Worm (Caenorhabditis elegans) whole organism, young adult: ENCODE results near the gene sftb-2.

ENCODE experiments used
- B0019.2 ChIP-seq: fragments of 200-800 bp; sonication (Bioruptor generic); conservative IDR thresholded peaks from 2 replicates; pipeline ENCODE4 v1.3.6; 2022; ENCODE audit warnings: missing genetic modification reagents, missing genetic modification characterization, missing compliant biosample characterization
- C17E4.6 ChIP-seq: fragments of 200-800 bp; sonication (Bioruptor generic); IDR thresholded peaks from 2 replicates; pipeline ENCODE4 v1.3.6; 2022; ENCODE audit warnings: missing genetic modification reagents, missing genetic modification characterization, missing compliant biosample characterization
- D2030.7 ChIP-seq: fragments of 200-800 bp; sonication (Bioruptor generic); IDR thresholded peaks from 2 replicates; pipeline ENCODE4 v1.3.6; 2022; ENCODE audit warnings: missing genetic modification reagents, missing genetic modification characterization, missing compliant biosample characterization
- F10E7.11 ChIP-seq: sonication (generic microtip); optimal IDR thresholded peaks from 2 replicates; lab custom pipeline; 2017; ENCODE audit warnings: mild to moderate bottlenecking, missing genetic modification characterization, moderate library complexity, missing compliant biosample characterization
- F23B12.7 ChIP-seq: sonication (generic microtip); optimal IDR thresholded peaks from 2 replicates; lab custom pipeline; 2017; ENCODE audit warnings: missing genetic modification characterization, mild to moderate bottlenecking, missing compliant biosample characterization, antibody characterized with exemption, moderate library complexity; ENCODE audit not compliant: insufficient read depth
- F33H1.4 ChIP-seq: fragments of 200-800 bp; sonication (Bioruptor generic); IDR thresholded peaks from 2 replicates; pipeline ENCODE4 v1.3.6; 2022; ENCODE audit warnings: missing genetic modification reagents, missing genetic modification characterization, missing compliant biosample characterization
- F37B4.10 ChIP-seq: fragments of 200-800 bp; sonication (Bioruptor generic); IDR thresholded peaks from 2 replicates; pipeline ENCODE4 v1.3.6; 2022; ENCODE audit warnings: missing genetic modification characterization, missing compliant biosample characterization
- F49E8.2 ChIP-seq: sonication (generic microtip); optimal IDR thresholded peaks from 3 replicates; lab custom pipeline; 2017; ENCODE audit warnings: missing genetic modification characterization, mild to moderate bottlenecking, missing compliant biosample characterization, antibody characterized with exemption, moderate library complexity; ENCODE audit not compliant: insufficient read depth
- F55B11.4 ChIP-seq: sonication (generic microtip); optimal IDR thresholded peaks from 2 replicates; lab custom pipeline; 2016; ENCODE audit warnings: missing compliant biosample characterization, missing genetic modification characterization, borderline replicate concordance; ENCODE audit not compliant: insufficient read depth
- F57A8.1 ChIP-seq: fragments of 200-800 bp; sonication (Bioruptor generic); optimal IDR thresholded peaks from 2 replicates; lab custom pipeline; 2018; ENCODE audit warnings: mild to moderate bottlenecking, missing genetic modification characterization, moderate library complexity, missing compliant biosample characterization
- K11D2.4 ChIP-seq: fragments of 200-800 bp; sonication (Bioruptor generic); IDR thresholded peaks from 2 replicates; pipeline ENCODE4 v1.3.6; 2022; ENCODE audit warnings: missing genetic modification reagents, missing genetic modification characterization, missing compliant biosample characterization
- T26A5.8 ChIP-seq: sonication (generic microtip); optimal IDR thresholded peaks from 2 replicates; lab custom pipeline; 2016; ENCODE audit warnings: missing genetic modification characterization, missing compliant biosample characterization
- Y67H2A.10 ChIP-seq: fragments of 200-800 bp; sonication (Bioruptor generic); conservative IDR thresholded peaks from 2 replicates; pipeline ENCODE4 v1.3.6; 2022; ENCODE audit warnings: missing genetic modification reagents, missing genetic modification characterization, missing compliant biosample characterization
- akir-1 ChIP-seq: fragments of 200-800 bp; sonication (Bioruptor generic); optimal IDR thresholded peaks from 2 replicates; lab custom pipeline; 2018; ENCODE audit warnings: mild to moderate bottlenecking, missing genetic modification characterization, moderate library complexity, missing compliant biosample characterization
- aptf-2 ChIP-seq: fragments of 200-800 bp; sonication (Bioruptor generic); conservative IDR thresholded peaks from 2 replicates; pipeline ENCODE4 v1.3.6; 2022; ENCODE audit warnings: missing genetic modification reagents, missing genetic modification characterization, missing compliant biosample characterization
- aptf-3 ChIP-seq: fragments of 200-800 bp; sonication (Bioruptor generic); IDR thresholded peaks from 2 replicates; pipeline ENCODE4 v1.3.6; 2022; ENCODE audit warnings: missing genetic modification characterization, missing compliant biosample characterization
- athp-1 ChIP-seq: sonication (generic microtip); optimal IDR thresholded peaks from 2 replicates; lab custom pipeline; 2017; ENCODE audit warnings: mild to moderate bottlenecking, missing genetic modification characterization, missing compliant biosample characterization
- attf-5 ChIP-seq: fragments of 200-800 bp; sonication (Bioruptor generic); optimal IDR thresholded peaks from 2 replicates; lab custom pipeline; 2018; ENCODE audit warnings: mild to moderate bottlenecking, missing genetic modification characterization, missing compliant biosample characterization
- bed-2 ChIP-seq: fragments of 200-800 bp; sonication (Bioruptor generic); IDR thresholded peaks from 2 replicates; pipeline ENCODE4 v1.3.6; 2022; ENCODE audit warnings: missing genetic modification reagents, missing genetic modification characterization, missing compliant biosample characterization
- cebp-1 ChIP-seq, 2 experiments: fragments of 200-800 bp in 1 of 2; sonication (Bioruptor generic) in 1 of 2; sonication (generic microtip) in 1 of 2; IDR thresholded peaks in 1 of 2; optimal IDR thresholded peaks in 1 of 2; 2 replicates each; pipeline versions ENCODE4 v1.3.6 to Lab custom; 2017 to 2022; ENCODE audit warnings: missing compliant biosample characterization in 2 of 2, missing genetic modification characterization in 2 of 2, mild to moderate bottlenecking in 1 of 2, missing genetic modification reagents in 1 of 2, moderate library complexity in 1 of 2
- ceh-58 ChIP-seq: fragments of 200-800 bp; sonication (Bioruptor generic); IDR thresholded peaks from 2 replicates; pipeline ENCODE4 v1.3.6; 2022; ENCODE audit warnings: missing genetic modification characterization, missing compliant biosample characterization
- efl-1 ChIP-seq: fragments of 150-350 bp; optimal IDR thresholded peaks from 2 replicates; lab custom pipeline; 2014; ENCODE audit warnings: missing biosample characterization, missing genetic modification reagents, missing genetic modification characterization
- egrh-3 ChIP-seq: fragments of 200-800 bp; sonication (Bioruptor generic); IDR thresholded peaks from 2 replicates; pipeline ENCODE4 v1.3.6; 2022; ENCODE audit warnings: missing genetic modification reagents, missing genetic modification characterization, missing compliant biosample characterization
- ekl-4 ChIP-seq: fragments of 200-800 bp; sonication (Bioruptor generic); IDR thresholded peaks from 2 replicates; pipeline ENCODE4 v1.3.6; 2022; ENCODE audit warnings: missing genetic modification reagents, missing genetic modification characterization, missing compliant biosample characterization
- fkh-3 ChIP-seq: sonication (generic microtip); optimal IDR thresholded peaks from 2 replicates; lab custom pipeline; 2016; ENCODE audit warnings: mild to moderate bottlenecking, missing genetic modification characterization, missing compliant biosample characterization
- him-1 ChIP-seq: sonication (generic microtip); optimal IDR thresholded peaks from 2 replicates; lab custom pipeline; 2016; ENCODE audit warnings: missing genotype, missing genetic modification reagents, missing genetic modification characterization, missing compliant biosample characterization
- hmg-1.2 ChIP-seq: fragments of 200-800 bp; sonication (Bioruptor generic); IDR thresholded peaks from 2 replicates; pipeline ENCODE4 v1.3.6; 2022; ENCODE audit warnings: missing genetic modification reagents, missing genetic modification characterization, missing compliant biosample characterization
- let-607 ChIP-seq, 2 experiments: fragments of 200-800 bp in 1 of 2; sonication (Bioruptor generic) in 1 of 2; sonication (generic microtip) in 1 of 2; optimal IDR thresholded peaks; 2 replicates each; lab custom pipeline; 2016 to 2018; ENCODE audit warnings: mild to moderate bottlenecking in 2 of 2, missing compliant biosample characterization in 2 of 2, missing genetic modification characterization in 2 of 2, moderate library complexity in 2 of 2, missing genotype in 1 of 2
- lin-35 ChIP-seq, 3 experiments: fragments of 150-350 bp in 2 of 3; sonication (generic microtip) in 1 of 3; optimal IDR thresholded peaks; 2 replicates each; lab custom pipeline; 2014 to 2018; ENCODE audit warnings: missing biosample characterization in 3 of 3, missing genetic modification characterization in 3 of 3, missing genetic modification reagents in 3 of 3
- lin-40 ChIP-seq: sonication (generic microtip); optimal IDR thresholded peaks from 2 replicates; lab custom pipeline; 2016; ENCODE audit warnings: missing genetic modification characterization, mild to moderate bottlenecking, missing compliant biosample characterization, missing genotype, missing genetic modification reagents
- lin-54 ChIP-seq: fragments of 200-800 bp; sonication (Bioruptor generic); optimal IDR thresholded peaks from 2 replicates; lab custom pipeline; 2018; ENCODE audit warnings: mild to moderate bottlenecking, missing genetic modification characterization, missing compliant biosample characterization
- lsy-27 ChIP-seq: sonication (generic microtip); optimal IDR thresholded peaks from 2 replicates; lab custom pipeline; 2017; ENCODE audit warnings: missing genetic modification characterization, mild to moderate bottlenecking, missing compliant biosample characterization, antibody characterized with exemption, missing genotype, borderline replicate concordance; ENCODE audit not compliant: insufficient read depth
- madf-8 ChIP-seq: fragments of 200-800 bp; sonication (Bioruptor generic); conservative IDR thresholded peaks from 2 replicates; pipeline ENCODE4 v1.3.6; 2022; ENCODE audit warnings: missing genetic modification reagents, missing genetic modification characterization, missing compliant biosample characterization
- mcd-1 ChIP-seq: fragments of 200-800 bp; sonication (Bioruptor generic); IDR thresholded peaks from 2 replicates; pipeline ENCODE4 v1.3.6; 2022; ENCODE audit warnings: missing genetic modification reagents, missing genetic modification characterization, missing compliant biosample characterization
- nhr-179 ChIP-seq: sonication (generic microtip); optimal IDR thresholded peaks from 2 replicates; lab custom pipeline; 2016; ENCODE audit warnings: mild to moderate bottlenecking, missing genetic modification characterization, missing compliant biosample characterization
- nhr-80 ChIP-seq: sonication (generic microtip); optimal IDR thresholded peaks from 2 replicates; lab custom pipeline; 2016; ENCODE audit warnings: missing genetic modification characterization, missing compliant biosample characterization
- rcor-1 ChIP-seq: fragments of 200-800 bp; sonication (Bioruptor generic); IDR thresholded peaks from 2 replicates; pipeline ENCODE4 v1.3.6; 2022; ENCODE audit warnings: missing genetic modification reagents, missing genetic modification characterization, missing compliant biosample characterization
- sdz-38 ChIP-seq: sonication (generic microtip); optimal IDR thresholded peaks from 2 replicates; lab custom pipeline; 2016; ENCODE audit warnings: missing genotype, missing genetic modification characterization, missing compliant biosample characterization
- snpc-1.3 ChIP-seq: sonication (generic microtip); optimal IDR thresholded peaks from 2 replicates; lab custom pipeline; 2017; ENCODE audit warnings: missing genetic modification characterization, mild to moderate bottlenecking, missing compliant biosample characterization, antibody characterized with exemption, moderate library complexity, missing genotype, missing genetic modification reagents; ENCODE audit not compliant: insufficient read depth
- snpc-4 ChIP-seq, 5 experiments: fragments of 150-350 bp in 1 of 5; sonication (generic microtip) in 4 of 5; optimal IDR thresholded peaks; 2 replicates each; lab custom pipeline; 2014 to 2018; ENCODE audit warnings: missing genetic modification characterization in 5 of 5, missing biosample characterization in 3 of 5, antibody characterized with exemption in 2 of 5, mild to moderate bottlenecking in 2 of 5, missing compliant biosample characterization in 2 of 5, missing genotype in 2 of 5, moderate library complexity in 2 of 5, missing genetic modification reagents in 1 of 5
- ztf-22 ChIP-seq: fragments of 200-800 bp; sonication (Bioruptor generic); optimal IDR thresholded peaks from 2 replicates; lab custom pipeline; 2018; ENCODE audit warnings: mild to moderate bottlenecking, missing genetic modification characterization, moderate library complexity, missing compliant biosample characterization
- ztf-25 ChIP-seq: fragments of 200-800 bp; sonication (Bioruptor generic); IDR thresholded peaks from 2 replicates; pipeline ENCODE4 v1.3.6; 2022; ENCODE audit warnings: missing genetic modification reagents, missing genetic modification characterization, missing compliant biosample characterization
- ztf-3 ChIP-seq: fragments of 200-800 bp; sonication (Bioruptor generic); optimal IDR thresholded peaks from 2 replicates; lab custom pipeline; 2018; ENCODE audit warnings: mild to moderate bottlenecking, missing genetic modification characterization, missing compliant biosample characterization

sftb-2 gene

ce11 chrV:176870-177467 is 48.9 kb downstream of the sftb-2 start, which contains the start of gene cul-3 (continued):
- TF ChIP-seq ztf-3 (no peak), aptf-2 (GFP tag; lab: Robert Waterston, UW) (no peak), madf-8 (no peak; the same call in 1 of the 2 replicates), F37B4.10 (no peak), akir-1 (GFP tag; lab: Kevin White, UChicago) (no peak), lin-40 (tag; lab: Kevin White, UChicago) (peak; percentile 77), snpc-1.3 (tag; lab: Kevin White, UChicago) (no peak), F33H1.4 (GFP tag; lab: Robert Waterston, UW) (peak; percentile 29; the same call in 1 of the 2 replicates), snpc-4 (GFP tag; optimal IDR thresholded peaks at IDR 0.05; lab: Kevin White, UChicago) (no peak), snpc-4 (tag; optimal IDR thresholded peaks at IDR 0.05; lab: Kevin White, UChicago) (peak in 1 of 4 experiments; percentile 9), F49E8.2 (tag; lab: Kevin White, UChicago) (peak; percentile 16), cebp-1 (GFP tag; IDR thresholded peaks at IDR 0.05; lab: Robert Waterston, UW) (no peak), cebp-1 (tag; optimal IDR thresholded peaks at IDR 0.05; lab: Kevin White, UChicago) (peak; percentile 49), hmg-1.2 (GFP tag; lab: Robert Waterston, UW) (0 out of 2 replicates have a peak, but pooled peaks have one; percentile 11), attf-5 (no peak), efl-1 (GFP tag; lab: Kevin White, UChicago) (peak; percentile 5), athp-1 (tag; lab: Kevin White, UChicago) (no peak), F23B12.7 (tag; lab: Kevin White, UChicago) (no peak), K11D2.4 (GFP tag; lab: Robert Waterston, UW) (no peak), F57A8.1 (GFP tag; lab: Kevin White, UChicago) (no peak), him-1 (peak; percentile 74), T26A5.8 (no peak), mcd-1 (GFP tag; lab: Robert Waterston, UW) (peak; percentile 77), ceh-58 (GFP tag; lab: Robert Waterston, UW) (no peak), egrh-3 (GFP tag; lab: Robert Waterston, UW) (no peak), nhr-80 (tag; lab: Kevin White, UChicago) (no peak), rcor-1 (GFP tag; lab: Robert Waterston, UW) (peak; percentile 10; the same call in 1 of the 2 replicates), Y67H2A.10 (GFP tag; lab: Robert Waterston, UW) (no peak), ekl-4 (GFP tag; lab: Robert Waterston, UW) (no peak), ztf-22 (GFP tag; lab: Kevin White, UChicago) (no peak), B0019.2 (GFP tag; lab: Robert Waterston, UW) (no peak), let-607 (tag; optimal IDR thresholded peaks at IDR 0.05; lab: Kevin White, UChicago) (no peak), fkh-3 (tag; lab: Kevin White, UChicago) (no peak), bed-2 (GFP tag; lab: Robert Waterston, UW) (no peak), ztf-25 (GFP tag; lab: Robert Waterston, UW) (no peak), nhr-179 (tag; lab: Kevin White, UChicago) (no peak), F10E7.11 (tag; lab: Kevin White, UChicago) (no peak), sdz-38 (tag; lab: Kevin White, UChicago) (no peak), lsy-27 (no peak), lin-54 (GFP tag; lab: Kevin White, UChicago) (peak; percentile 56), C17E4.6 (GFP tag; lab: Robert Waterston, UW) (no peak), F55B11.4 (tag; lab: Kevin White, UChicago) (no peak), aptf-3 (no peak), lin-35 (GFP tag; optimal IDR thresholded peaks at IDR 0.05; lab: Kevin White, UChicago) (peak in 1 of 3 experiments; percentile 24), D2030.7 (GFP tag; lab: Robert Waterston, UW) (peak; percentile 63)
- TF ChIP-seq, all 124 proteins: peak for 16
